Fruit fly (Drosophila melanogaster): Measurements from ENCODE around the gene CG16852.

The CG16852 gene

dm6 chr2L:13531785-13532184, 8.8 kb upstream of the CG16852 start, which contains the start of gene CG33644:
Gene CG33644 (plus strand): TSS chr2L:13532085.
- TF ChIP-seq CG11617 (GFP tag; optimal IDR thresholded peaks at IDR 0.05): no peak
- no peak for TF ChIP-seq cnc (optimal IDR thresholded peaks at IDR 0.05)
- TF ChIP-seq CG1620 (GFP tag; optimal IDR thresholded peaks at IDR 0.05): no peak
- TF ChIP-seq CG5204 (GFP tag; optimal IDR thresholded peaks at IDR 0.05): no peak
- TF ChIP-seq toe (GFP tag; optimal IDR thresholded peaks at IDR 0.05): no peak

- TF ChIP-seq Crg-1 (GFP tag; optimal IDR thresholded peaks at IDR 0.05) (no peak), cnc (optimal IDR thresholded peaks at IDR 0.05) (no peak), cic (GFP tag; optimal IDR thresholded peaks at IDR 0.05) (no peak), ovo (GFP tag; optimal IDR thresholded peaks at IDR 0.05) (no peak), pad (GFP tag; optimal IDR thresholded peaks at IDR 0.05) (no peak), CG7101 (tag; optimal IDR thresholded peaks at IDR 0.05) (no peak), kay (GFP tag; ENCODE audit: borderline replicate concordance) (no peak), CG33017 (tag; optimal IDR thresholded peaks at IDR 0.05) (no peak), CG14711 (tag; optimal IDR thresholded peaks at IDR 0.05) (no peak), toe (GFP tag; optimal IDR thresholded peaks at IDR 0.05) (no peak), CG7045 (GFP tag; optimal IDR thresholded peaks at IDR 0.05) (no peak), bab1 (GFP tag; optimal IDR thresholded peaks at IDR 0.05) (no peak)
These were observed 8.0 kb upstream of the CG16852 start, which contains the start of gene CG33645 for dm6 chr2L:13532524-13532923. Gene CG33645 (plus strand): TSS chr2L:13532824.

dm6 chr2L:13535678-13536077, 4.9 kb upstream of the CG16852 start, which contains the start of gene CG15638:
Gene CG15638 (minus strand): TSS chr2L:13535778.
- TF ChIP-seq CG11617 (GFP tag; optimal IDR thresholded peaks at IDR 0.05): no peak
- TF ChIP-seq pad (GFP tag; optimal IDR thresholded peaks at IDR 0.05): no peak
- TF ChIP-seq kay (GFP tag; ENCODE audit: borderline replicate concordance): peak; percentile 12

dm6 chr2L:13541968-13542367, 1.4 kb downstream of the CG16852 start, which contains the start of gene CG16853:
Gene CG16853 (plus strand): TSS chr2L:13542268.
- TF ChIP-seq ovo (GFP tag; optimal IDR thresholded peaks at IDR 0.05) (no peak), CG1620 (GFP tag; optimal IDR thresholded peaks at IDR 0.05) (no peak), toe (GFP tag; optimal IDR thresholded peaks at IDR 0.05) (no peak), CG33017 (tag; optimal IDR thresholded peaks at IDR 0.05) (no peak), Hr96 (GFP tag; optimal IDR thresholded peaks at IDR 0.05) (no peak), CG11617 (GFP tag; optimal IDR thresholded peaks at IDR 0.05) (no peak), cnc (optimal IDR thresholded peaks at IDR 0.05) (no peak)

- TF ChIP-seq CG33017 (tag; optimal IDR thresholded peaks at IDR 0.05) (no peak), pad (GFP tag; optimal IDR thresholded peaks at IDR 0.05) (no peak), CG14711 (tag; optimal IDR thresholded peaks at IDR 0.05) (no peak), CG1620 (GFP tag; optimal IDR thresholded peaks at IDR 0.05) (no peak), Crg-1 (GFP tag; optimal IDR thresholded peaks at IDR 0.05) (no peak), CG7045 (GFP tag; optimal IDR thresholded peaks at IDR 0.05) (no peak), tj (GFP tag; optimal IDR thresholded peaks at IDR 0.05) (no peak), CG11617 (GFP tag; optimal IDR thresholded peaks at IDR 0.05) (no peak)
These were observed 1.9 kb downstream of the CG16852 start, which contains the start of gene CG9263 for dm6 chr2L:13542476-13542875. Gene CG9263 (minus strand): TSS chr2L:13542576.

- TF ChIP-seq CG7101 (tag; optimal IDR thresholded peaks at IDR 0.05): no peak
- TF ChIP-seq CG1620 (GFP tag; optimal IDR thresholded peaks at IDR 0.05): no peak
- no peak for TF ChIP-seq bab1 (GFP tag; optimal IDR thresholded peaks at IDR 0.05)
- TF ChIP-seq CG7045 (GFP tag; optimal IDR thresholded peaks at IDR 0.05): no peak
- no peak for TF ChIP-seq CG14711 (tag; optimal IDR thresholded peaks at IDR 0.05)
- no peak for TF ChIP-seq Clk (GFP tag; optimal IDR thresholded peaks at IDR 0.05)
- TF ChIP-seq Mnt (GFP tag; optimal IDR thresholded peaks at IDR 0.05): no peak
- no peak for TF ChIP-seq cic (GFP tag; optimal IDR thresholded peaks at IDR 0.05)
- no peak for TF ChIP-seq CG5204 (GFP tag; optimal IDR thresholded peaks at IDR 0.05)
- no peak for TF ChIP-seq cnc (optimal IDR thresholded peaks at IDR 0.05)
- TF ChIP-seq toe (GFP tag; optimal IDR thresholded peaks at IDR 0.05): no peak
- TF ChIP-seq tj (GFP tag; optimal IDR thresholded peaks at IDR 0.05): no peak
- TF ChIP-seq kay (GFP tag; ENCODE audit: borderline replicate concordance): no peak
- TF ChIP-seq CG11617 (GFP tag; optimal IDR thresholded peaks at IDR 0.05): no peak
- TF ChIP-seq ovo (GFP tag; optimal IDR thresholded peaks at IDR 0.05): no peak
- no peak for TF ChIP-seq Crg-1 (GFP tag; optimal IDR thresholded peaks at IDR 0.05)
- TF ChIP-seq CG12768 (GFP tag; optimal IDR thresholded peaks at IDR 0.05): no peak
- no peak for TF ChIP-seq CG33017 (tag; optimal IDR thresholded peaks at IDR 0.05)
- no peak for TF ChIP-seq Hr96 (GFP tag; optimal IDR thresholded peaks at IDR 0.05)
- TF ChIP-seq pad (GFP tag; optimal IDR thresholded peaks at IDR 0.05): no peak
These were observed 5.1 kb downstream of the CG16852 start for dm6 chr2L:13545678-13546077.

- TF ChIP-seq CG1620 (GFP tag; optimal IDR thresholded peaks at IDR 0.05): no peak
- no peak for TF ChIP-seq CG7101 (tag; optimal IDR thresholded peaks at IDR 0.05)
- TF ChIP-seq CG33017 (tag; optimal IDR thresholded peaks at IDR 0.05): no peak
- TF ChIP-seq toe (GFP tag; optimal IDR thresholded peaks at IDR 0.05): peak; percentile 61
- no peak for TF ChIP-seq cic (GFP tag; optimal IDR thresholded peaks at IDR 0.05)
- TF ChIP-seq CG7045 (GFP tag; optimal IDR thresholded peaks at IDR 0.05): peak; percentile 51
- TF ChIP-seq pad (GFP tag; optimal IDR thresholded peaks at IDR 0.05): no peak
- peak; percentile 58 for TF ChIP-seq Hr96 (GFP tag; optimal IDR thresholded peaks at IDR 0.05)
- TF ChIP-seq CG14711 (tag; optimal IDR thresholded peaks at IDR 0.05): no peak
- TF ChIP-seq cnc (optimal IDR thresholded peaks at IDR 0.05): no peak
- no peak for TF ChIP-seq kay (GFP tag; ENCODE audit: borderline replicate concordance)
- TF ChIP-seq CG11617 (GFP tag; optimal IDR thresholded peaks at IDR 0.05): no peak
- TF ChIP-seq Mnt (GFP tag; optimal IDR thresholded peaks at IDR 0.05): no peak
- no peak for TF ChIP-seq Crg-1 (GFP tag; optimal IDR thresholded peaks at IDR 0.05)
- TF ChIP-seq bab1 (GFP tag; optimal IDR thresholded peaks at IDR 0.05): no peak
- TF ChIP-seq tj (GFP tag; optimal IDR thresholded peaks at IDR 0.05): no peak
- TF ChIP-seq CG5204 (GFP tag; optimal IDR thresholded peaks at IDR 0.05): peak; percentile 55
- no peak for TF ChIP-seq CG12768 (GFP tag; optimal IDR thresholded peaks at IDR 0.05)
- no peak for TF ChIP-seq ovo (GFP tag; optimal IDR thresholded peaks at IDR 0.05)
- peak; percentile 43 for TF ChIP-seq Clk (GFP tag; optimal IDR thresholded peaks at IDR 0.05)
These were observed 7.5 kb downstream of the CG16852 start for dm6 chr2L:13547738-13548726.
